Worm (Caenorhabditis elegans) whole organism, early embryonic: ENCODE data around the gene F58A6.9.

Experiments
- ceh-36 ChIP-seq: sonication (generic microtip); optimal IDR thresholded peaks from 2 replicates; lab custom pipeline; 2016; ENCODE audit warnings: missing genetic modification characterization, inconsistent platforms, missing compliant biosample characterization
- scrt-1 ChIP-seq: fragments of 200-800 bp; sonication (Bioruptor generic); IDR thresholded peaks from 2 replicates; pipeline ENCODE4 v1.3.6; 2022; ENCODE audit warnings: missing genetic modification characterization, missing compliant biosample characterization
- sea-1 ChIP-seq: fragments of 200-800 bp; sonication (Bioruptor generic); conservative IDR thresholded peaks from 2 replicates; pipeline ENCODE4 v1.3.6; 2022; ENCODE audit warnings: missing genetic modification characterization, missing compliant biosample characterization

DNA sequence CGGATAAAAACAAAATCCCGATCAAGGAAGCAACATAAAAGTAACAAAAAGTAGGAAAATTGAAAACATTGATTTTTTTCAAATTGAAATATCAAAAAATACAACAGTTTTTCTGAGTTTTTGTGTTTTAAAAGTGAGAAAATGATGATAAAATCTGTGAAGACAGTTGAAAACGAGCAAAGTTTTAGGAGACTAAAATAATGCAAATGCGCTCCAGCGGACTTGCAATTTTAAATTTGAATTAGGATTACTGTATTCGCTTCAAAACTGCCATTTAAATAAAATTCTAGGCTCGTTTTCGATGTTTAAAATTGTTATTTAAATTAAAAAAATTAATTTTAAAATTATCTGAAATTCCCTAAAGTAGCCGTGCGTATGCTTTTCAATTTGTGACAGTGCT, 29.3 kb upstream of the F58A6.9 start:
- TF ChIP-seq ceh-36 (tag; lab: Kevin White, UChicago), result no peak
- TF ChIP-seq scrt-1, result no peak
- TF ChIP-seq sea-1 (GFP tag; lab: Robert Waterston, UW), result no peak
